Worm (Caenorhabditis elegans): ENCODE results near the gene nhr-180.

DNA sequence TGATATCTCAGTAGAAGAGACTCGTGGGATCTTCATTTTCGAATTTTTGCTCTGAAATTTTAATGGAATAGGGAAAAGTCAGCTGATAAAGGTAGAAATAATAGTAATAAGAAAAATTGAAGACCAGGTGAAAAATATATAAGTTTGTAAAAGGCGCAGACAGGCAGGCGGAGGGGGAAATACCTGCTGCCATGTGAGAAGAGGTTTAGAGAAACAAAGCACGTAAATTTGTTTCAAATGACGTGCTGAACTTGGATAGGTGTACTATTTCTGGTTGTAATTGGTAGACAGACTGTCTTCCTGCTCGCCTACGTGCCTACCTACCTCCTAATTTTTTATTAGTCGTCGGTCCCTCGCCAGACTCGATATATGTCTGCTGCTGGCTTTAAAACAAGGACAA, at the start of gene nhr-180:
- no peak for TF ChIP-seq nhr-77 (tag; optimal IDR thresholded peaks at IDR 0.05)
- TF ChIP-seq nhr-28 (tag; optimal IDR thresholded peaks at IDR 0.05): no peak
- no peak for TF ChIP-seq R02D3.7 (tag; optimal IDR thresholded peaks at IDR 0.05)
- no peak for TF ChIP-seq lin-15B (tag; optimal IDR thresholded peaks at IDR 0.05)
- no peak for TF ChIP-seq ceh-28 (tag; optimal IDR thresholded peaks at IDR 0.05)
- TF ChIP-seq nhr-11 (tag; optimal IDR thresholded peaks at IDR 0.05): no peak
